Fruit fly (Drosophila melanogaster): ENCODE results near the gene CG15812.

CG15812 gene

dm6 chr3L:3206263-3206662 lies 46.5 kb downstream of the CG15812 start, which contains the start of gene CG33160:
CG33160 (minus strand) TSS chr3L:3206363.
- TF ChIP-seq CG1620 (GFP tag; optimal IDR thresholded peaks at IDR 0.05) (no peak), CG33017 (tag; optimal IDR thresholded peaks at IDR 0.05) (no peak), Clk (GFP tag; optimal IDR thresholded peaks at IDR 0.05) (no peak), CG7045 (GFP tag; optimal IDR thresholded peaks at IDR 0.05) (no peak), CG12768 (GFP tag; optimal IDR thresholded peaks at IDR 0.05) (no peak), CG14711 (tag; optimal IDR thresholded peaks at IDR 0.05) (no peak), Crg-1 (GFP tag; optimal IDR thresholded peaks at IDR 0.05) (no peak), Hr96 (GFP tag; optimal IDR thresholded peaks at IDR 0.05) (no peak), CG5204 (GFP tag; optimal IDR thresholded peaks at IDR 0.05) (no peak), kay (GFP tag; ENCODE audit: borderline replicate concordance) (no peak), cic (GFP tag; optimal IDR thresholded peaks at IDR 0.05) (no peak), CG11617 (GFP tag; optimal IDR thresholded peaks at IDR 0.05) (no peak), ovo (GFP tag; optimal IDR thresholded peaks at IDR 0.05) (no peak), CG7101 (tag; optimal IDR thresholded peaks at IDR 0.05) (no peak), toe (GFP tag; optimal IDR thresholded peaks at IDR 0.05) (no peak), bab1 (GFP tag; optimal IDR thresholded peaks at IDR 0.05) (no peak), cnc (optimal IDR thresholded peaks at IDR 0.05) (no peak), tj (GFP tag; optimal IDR thresholded peaks at IDR 0.05) (no peak), pad (GFP tag; optimal IDR thresholded peaks at IDR 0.05) (no peak), Mnt (GFP tag; optimal IDR thresholded peaks at IDR 0.05) (no peak)

dm6 chr3L:3208895-3209294 lies 49.1 kb downstream of the CG15812 start, which contains the start of the genes CG32269 and CG32270:
CG32269 (minus strand) TSS chr3L:3208985.
CG32270 (minus strand) TSS chr3L:3208985.
- TF ChIP-seq Clk (GFP tag; optimal IDR thresholded peaks at IDR 0.05) (no peak), CG14711 (tag; optimal IDR thresholded peaks at IDR 0.05) (no peak), CG5204 (GFP tag; optimal IDR thresholded peaks at IDR 0.05) (no peak), CG11617 (GFP tag; optimal IDR thresholded peaks at IDR 0.05) (peak; percentile 18), cic (GFP tag; optimal IDR thresholded peaks at IDR 0.05) (peak; percentile 65), bab1 (GFP tag; optimal IDR thresholded peaks at IDR 0.05) (no peak), CG33017 (tag; optimal IDR thresholded peaks at IDR 0.05) (peak; percentile 2), Hr96 (GFP tag; optimal IDR thresholded peaks at IDR 0.05) (peak; percentile 40), pad (GFP tag; optimal IDR thresholded peaks at IDR 0.05) (peak; percentile 12), Crg-1 (GFP tag; optimal IDR thresholded peaks at IDR 0.05) (peak; percentile 51), cnc (optimal IDR thresholded peaks at IDR 0.05) (no peak), CG12768 (GFP tag; optimal IDR thresholded peaks at IDR 0.05) (peak; percentile 73), ovo (GFP tag; optimal IDR thresholded peaks at IDR 0.05) (peak; percentile 24), toe (GFP tag; optimal IDR thresholded peaks at IDR 0.05) (peak; percentile 46), kay (GFP tag; ENCODE audit: borderline replicate concordance) (no peak), CG1620 (GFP tag; optimal IDR thresholded peaks at IDR 0.05) (peak; percentile 23), Mnt (GFP tag; optimal IDR thresholded peaks at IDR 0.05) (peak; percentile 60), CG7101 (tag; optimal IDR thresholded peaks at IDR 0.05) (peak; percentile 48), tj (GFP tag; optimal IDR thresholded peaks at IDR 0.05) (no peak), CG7045 (GFP tag; optimal IDR thresholded peaks at IDR 0.05) (peak; percentile 52)
